Fruit fly (Drosophila melanogaster): ENCODE data around the gene Ugt302K1.

DNA sequence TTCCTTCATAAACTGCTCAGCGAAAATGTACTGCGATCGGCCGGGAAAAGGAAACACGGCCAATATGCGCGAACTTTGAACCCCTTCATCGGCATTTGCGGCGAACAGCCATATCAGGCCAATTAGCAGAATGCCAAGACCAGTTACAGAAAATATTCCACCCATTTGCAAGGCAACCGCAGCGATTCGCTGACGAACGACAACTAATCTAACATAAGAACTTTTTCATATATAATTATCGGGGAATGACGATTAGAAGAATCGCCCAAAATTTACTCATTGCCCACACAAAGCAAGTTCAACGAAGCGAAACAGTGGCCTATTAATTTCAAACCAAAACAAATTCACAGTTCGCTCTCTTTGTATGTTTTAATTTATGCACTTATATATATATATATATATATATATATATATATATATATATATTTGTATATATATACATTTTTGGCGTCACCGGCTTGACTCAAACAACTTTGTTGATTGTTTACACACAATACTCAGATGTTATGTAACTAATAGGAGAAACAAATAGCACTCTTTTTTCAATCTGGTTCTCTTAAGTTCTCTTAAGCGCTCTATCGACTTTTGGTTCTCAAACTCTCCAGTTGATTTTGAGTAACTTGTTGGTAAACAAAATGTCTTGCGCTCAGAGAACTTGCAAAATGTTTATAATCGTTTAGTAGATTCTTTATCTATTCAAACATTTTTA is 19.0 kb upstream of the Ugt302K1 start, which contains the start of gene Ugt35A1:
- TF ChIP-seq topi (GFP tag; optimal IDR thresholded peaks at IDR 0.05) (no peak), ss (GFP tag; optimal IDR thresholded peaks at IDR 0.05) (no peak), achi (GFP tag; optimal IDR thresholded peaks at IDR 0.05) (no peak)

Data from whole organism, prepupa.